In the genomic region with DNA sequence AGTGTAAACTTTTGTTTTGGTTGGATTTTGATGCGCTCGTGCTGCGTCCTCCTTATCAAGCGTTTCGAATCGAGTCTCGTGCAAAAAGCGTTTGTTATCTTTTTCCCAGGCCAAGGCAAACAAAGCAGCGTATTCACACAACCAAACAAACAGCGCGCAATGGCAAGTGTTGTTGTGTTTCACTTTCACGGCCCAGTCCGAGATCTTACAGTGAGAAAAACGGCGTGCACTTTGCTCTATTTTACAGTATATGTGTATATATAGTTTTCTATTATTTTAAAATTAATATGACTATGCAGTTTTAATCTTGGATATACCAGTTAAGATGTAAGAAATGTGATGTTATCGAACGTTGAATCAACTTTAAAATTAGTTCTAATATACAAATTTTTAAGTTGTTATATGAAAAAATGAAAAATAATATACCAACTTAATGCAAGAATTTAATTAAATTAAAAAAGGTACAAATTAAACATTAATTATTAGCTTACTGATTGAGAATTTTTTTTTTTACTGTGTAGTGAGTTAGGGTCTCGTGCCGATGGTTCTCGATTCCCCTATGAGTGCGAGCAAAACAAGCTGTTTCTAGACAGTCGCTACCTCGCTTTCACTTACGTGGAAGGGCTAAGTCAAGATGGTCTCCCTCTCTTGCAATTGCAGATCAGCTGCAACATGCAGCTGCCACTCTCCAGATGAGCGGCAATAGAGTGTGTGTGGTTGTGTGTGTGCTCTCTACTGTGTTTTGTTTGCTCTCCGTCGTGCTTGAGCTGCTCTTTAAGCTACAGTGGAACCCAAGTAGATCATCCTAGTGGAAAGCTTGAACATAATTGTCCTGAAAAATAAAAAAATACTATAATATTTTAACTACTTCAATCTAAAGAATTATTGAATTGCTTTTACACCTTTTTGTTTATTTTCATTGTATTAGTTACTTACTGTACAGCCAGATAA, we compare ENCODE assay signal across 2 fruit fly cellular contexts.
TF ChIP-seq lines count a peak whose summit lies in the region.

No protein-coding gene starts in this region.

TF ChIP-seq in whole organism, embryonic, 481 proteins besides CTCF, POLR2A, EP300 and RAD21 (continued from another document and continues in another):
- TF ChIP-seq sob (GFP tag; IDR thresholded peaks at IDR 0.05; lab: Robert Waterston, UW) (peak; percentile 33; the same call in 1 of the 2 replicates), CG14014 (GFP tag; IDR thresholded peaks at IDR 0.05; lab: Robert Waterston, UW) (peak; percentile 68), ara (GFP tag; IDR thresholded peaks at IDR 0.05; lab: Robert Waterston, UW) (peak; percentile 55), CG31365 (tag; optimal IDR thresholded peaks at IDR 0.05; lab: Kevin White, UChicago) (no peak), croc (GFP tag; conservative IDR thresholded peaks at IDR 0.05; lab: Robert Waterston, UW) (peak; percentile 92), CG17328 (GFP tag; IDR thresholded peaks at IDR 0.05; lab: Robert Waterston, UW) (peak; percentile 82), CG12071 (GFP tag; optimal IDR thresholded peaks at IDR 0.05; lab: Kevin White, UChicago) (no peak), so (GFP tag; IDR thresholded peaks at IDR 0.05; lab: Robert Waterston, UW) (peak; percentile 52; the same call in 1 of the 3 replicates), Ssrp (tag; optimal IDR thresholded peaks at IDR 0.05; lab: Kevin White, UChicago) (peak; percentile 96), Hr78 (GFP tag; optimal IDR thresholded peaks at IDR 0.05; lab: Kevin White, UChicago) (peak in 1 of 2 experiments; percentile 82), Asciz (GFP tag; optimal IDR thresholded peaks at IDR 0.05; lab: Kevin White, UChicago) (peak; percentile 88), CG33213 (GFP tag; optimal IDR thresholded peaks at IDR 0.05; lab: Kevin White, UChicago) (peak; percentile 25), NC2α (GFP tag; optimal IDR thresholded peaks at IDR 0.05; lab: Kevin White, UChicago) (no peak), ro (GFP tag; IDR thresholded peaks at IDR 0.05; lab: Robert Waterston, UW) (peak; percentile 42; the same call in 1 of the 2 replicates), CG8765 (GFP tag; IDR thresholded peaks at IDR 0.05; lab: Robert Waterston, UW) (no peak; the same call in 1 of the 2 replicates), chm (GFP tag; IDR thresholded peaks at IDR 0.05; lab: Robert Waterston, UW) (peak; percentile 56; the same call in 1 of the 2 replicates), wor (GFP tag; IDR thresholded peaks at IDR 0.05; lab: Robert Waterston, UW) (peak; percentile 86), D (optimal IDR thresholded peaks at IDR 0.05; lab: Kevin White, UChicago) (no peak), D (GFP tag; optimal IDR thresholded peaks at IDR 0.05; lab: Kevin White, UChicago) (peak; percentile 95), CG43689 (GFP tag; IDR thresholded peaks at IDR 0.05; lab: Robert Waterston, UW) (peak; percentile 55; the same call in 1 of the 2 replicates), aop (GFP tag; IDR thresholded peaks at IDR 0.05; lab: Robert Waterston, UW) (no peak), cas (GFP tag; IDR thresholded peaks at IDR 0.05; lab: Robert Waterston, UW) (peak; percentile 11; the same call in 1 of the 2 replicates), CG14710 (tag; optimal IDR thresholded peaks at IDR 0.05; lab: Kevin White, UChicago) (peak; percentile 98), luna (GFP tag; optimal IDR thresholded peaks at IDR 0.05; lab: Kevin White, UChicago) (no peak), CG6683 (GFP tag; optimal IDR thresholded peaks at IDR 0.05; lab: Kevin White, UChicago) (peak; percentile 80), danr (GFP tag; IDR thresholded peaks at IDR 0.05; lab: Robert Waterston, UW) (peak; percentile 68), CG15479 (GFP tag; optimal IDR thresholded peaks at IDR 0.05; lab: Kevin White, UChicago) (peak; percentile 87), oc (tag; optimal IDR thresholded peaks at IDR 0.05; lab: Kevin White, UChicago) (peak; percentile 84), jing (GFP tag; optimal IDR thresholded peaks at IDR 0.05; lab: Kevin White, UChicago) (peak; percentile 11), PHDP (tag; optimal IDR thresholded peaks at IDR 0.05; lab: Kevin White, UChicago) (peak; percentile 93), CG13424 (tag; optimal IDR thresholded peaks at IDR 0.05; lab: Kevin White, UChicago) (peak; percentile 93), stwl (tag; optimal IDR thresholded peaks at IDR 0.05; lab: Kevin White, UChicago) (peak; percentile 37), wek (GFP tag; optimal IDR thresholded peaks at IDR 0.05; lab: Kevin White, UChicago) (no peak), tna (GFP tag; IDR thresholded peaks at IDR 0.05; lab: Robert Waterston, UW; ENCODE audit: partially characterized antibody) (no peak), B-H2 (GFP tag; optimal IDR thresholded peaks at IDR 0.05; lab: Kevin White, UChicago) (no peak), lola (GFP tag; optimal IDR thresholded peaks at IDR 0.05; lab: Kevin White, UChicago) (peak in 1 of 3 experiments; percentile 98), mam (GFP tag; optimal IDR thresholded peaks at IDR 0.05; lab: Kevin White, UChicago) (no peak), Dp (GFP tag; optimal IDR thresholded peaks at IDR 0.05; lab: Kevin White, UChicago) (no peak), CG2678 (tag; optimal IDR thresholded peaks at IDR 0.05; lab: Kevin White, UChicago) (peak; percentile 95), CG6765 (GFP tag; optimal IDR thresholded peaks at IDR 0.05; lab: Kevin White, UChicago) (peak; percentile 66), bsh (GFP tag; optimal IDR thresholded peaks at IDR 0.05; lab: Kevin White, UChicago) (peak; percentile 79 to 95), CG7839 (tag; optimal IDR thresholded peaks at IDR 0.05; lab: Kevin White, UChicago) (peak; percentile 96), CG3847 (GFP tag; IDR thresholded peaks at IDR 0.05; lab: Robert Waterston, UW) (peak; percentile 61), pfk (GFP tag; optimal IDR thresholded peaks at IDR 0.05; lab: Kevin White, UChicago) (peak; percentile 13), CG10959 (GFP tag; IDR thresholded peaks at IDR 0.05; lab: Robert Waterston, UW) (peak; percentile 64; the same call in 1 of the 2 replicates), CG2199 (GFP tag; IDR thresholded peaks at IDR 0.05; lab: Robert Waterston, UW) (peak; percentile 75; the same call in 1 of the 3 replicates), eyg (GFP tag; optimal IDR thresholded peaks at IDR 0.05; lab: Kevin White, UChicago) (no peak), nau (GFP tag; optimal IDR thresholded peaks at IDR 0.05; lab: Kevin White, UChicago) (peak; percentile 51), chinmo (GFP tag; IDR thresholded peaks at IDR 0.05; lab: Robert Waterston, UW; ENCODE audit: partially characterized antibody) (no peak), schlank (tag; optimal IDR thresholded peaks at IDR 0.05; lab: Kevin White, UChicago) (peak; percentile 20), CG11398 (GFP tag; optimal IDR thresholded peaks at IDR 0.05; lab: Kevin White, UChicago) (no peak), CG11093 (GFP tag; IDR thresholded peaks at IDR 0.05; lab: Robert Waterston, UW) (peak; percentile 69; the same call in 2 of the 3 replicates), Dek (tag; optimal IDR thresholded peaks at IDR 0.05; lab: Kevin White, UChicago) (peak; percentile 83), CG31388 (GFP tag; optimal IDR thresholded peaks at IDR 0.05; lab: Kevin White, UChicago) (peak; percentile 55), CG3838 (GFP tag; optimal IDR thresholded peaks at IDR 0.05; lab: Kevin White, UChicago) (no peak), mirr (GFP tag; optimal IDR thresholded peaks at IDR 0.05; lab: Kevin White, UChicago) (no peak), CG18764 (GFP tag; optimal IDR thresholded peaks at IDR 0.05; lab: Kevin White, UChicago) (peak; percentile 79), sens (GFP tag; lab: Kevin White, UChicago) (peak; percentile 92), cg (GFP tag; optimal IDR thresholded peaks at IDR 0.05; lab: Kevin White, UChicago) (peak; percentile 63)

TF ChIP-seq in whole organism, prepupa, 60 proteins besides CTCF, POLR2A, EP300 and RAD21 (continued from another document):
- TF ChIP-seq Sox15 (GFP tag; optimal IDR thresholded peaks at IDR 0.05; lab: Kevin White, UChicago), result peak; percentile 73
- peak; percentile 93 for TF ChIP-seq dsx (GFP tag; optimal IDR thresholded peaks at IDR 0.05; lab: Kevin White, UChicago; ENCODE audit: poor library complexity, severe bottlenecking)
- peak; percentile 54 for TF ChIP-seq vri (GFP tag; optimal IDR thresholded peaks at IDR 0.05; lab: Kevin White, UChicago)
- peak; percentile 82 for TF ChIP-seq CG11762 (GFP tag; optimal IDR thresholded peaks at IDR 0.05; lab: Kevin White, UChicago; ENCODE audit: insufficient read depth)
- TF ChIP-seq Hr39 (GFP tag; optimal IDR thresholded peaks at IDR 0.05; lab: Kevin White, UChicago), result peak; percentile 49
- TF ChIP-seq CG3919 (GFP tag; optimal IDR thresholded peaks at IDR 0.05; lab: Kevin White, UChicago), result peak; percentile 91
- peak; percentile 91 for TF ChIP-seq CG32006 (GFP tag; optimal IDR thresholded peaks at IDR 0.05; lab: Kevin White, UChicago)
- TF ChIP-seq Smox (GFP tag; optimal IDR thresholded peaks at IDR 0.05; lab: Kevin White, UChicago), result peak; percentile 68
- TF ChIP-seq achi (GFP tag; optimal IDR thresholded peaks at IDR 0.05; lab: Kevin White, UChicago), result peak; percentile 90
- peak; percentile 88 for TF ChIP-seq CG6792 (GFP tag; optimal IDR thresholded peaks at IDR 0.05; lab: Kevin White, UChicago)
- TF ChIP-seq CG6276 (GFP tag; optimal IDR thresholded peaks at IDR 0.05; lab: Kevin White, UChicago), result peak; percentile 69
- peak; percentile 91 for TF ChIP-seq CG6808 (GFP tag; optimal IDR thresholded peaks at IDR 0.05; lab: Kevin White, UChicago)
